ENCODE assay signal across 2 fruit fly cellular contexts in the genomic region with DNA sequence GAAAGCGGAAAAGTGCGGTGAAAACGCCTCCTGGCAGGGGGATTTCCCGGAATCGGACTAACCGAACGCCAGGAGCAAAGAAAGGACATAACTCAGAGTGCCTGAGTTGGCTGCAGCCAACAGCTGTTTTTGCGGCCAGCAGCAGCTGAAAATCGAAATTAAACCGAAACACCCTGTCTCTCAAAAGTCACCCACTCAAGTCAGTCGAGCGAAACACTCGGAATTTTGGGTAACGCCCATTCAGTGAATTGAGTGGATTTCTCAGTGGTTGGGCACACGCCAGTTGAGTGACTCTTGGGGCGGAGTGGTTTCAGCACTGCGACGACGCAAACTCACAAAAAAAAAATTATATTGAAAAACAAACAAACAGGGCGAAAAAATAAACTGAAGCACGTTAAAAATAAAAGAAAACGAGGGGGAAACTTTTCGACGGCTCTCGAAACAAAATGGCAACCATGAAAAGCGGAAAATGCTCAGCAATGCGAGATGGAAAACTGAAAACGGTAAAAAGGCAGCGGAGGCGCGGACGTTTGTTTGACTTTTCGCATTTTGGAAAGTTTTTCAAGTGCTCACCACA.
TF ChIP-seq lines count a peak whose summit lies in the region.

No protein-coding gene starts in this region.

TF ChIP-seq in whole organism, embryonic, 481 proteins besides CTCF, POLR2A, EP300 and RAD21 (continued from another document and continues in another):
- TF ChIP-seq D19B (GFP tag; optimal IDR thresholded peaks at IDR 0.05; lab: Kevin White, UChicago): no peak
- peak; percentile 56; the same call in 1 of the 3 replicates for TF ChIP-seq CG6791 (GFP tag; IDR thresholded peaks at IDR 0.05; lab: Robert Waterston, UW; ENCODE audit: partially characterized antibody)
- TF ChIP-seq sens-2 (GFP tag; IDR thresholded peaks at IDR 0.05; lab: Robert Waterston, UW): no peak
- TF ChIP-seq CG3995 (GFP tag; optimal IDR thresholded peaks at IDR 0.05; lab: Kevin White, UChicago): no peak
- TF ChIP-seq TFAM (GFP tag; optimal IDR thresholded peaks at IDR 0.05; lab: Kevin White, UChicago): no peak
- TF ChIP-seq inv (GFP tag; IDR thresholded peaks at IDR 0.05; lab: Robert Waterston, UW; ENCODE audit: partially characterized antibody): no peak
- TF ChIP-seq CG12744 (GFP tag; optimal IDR thresholded peaks at IDR 0.05; lab: Kevin White, UChicago): no peak
- no peak for TF ChIP-seq ato (GFP tag; IDR thresholded peaks at IDR 0.05; lab: Robert Waterston, UW; ENCODE audit: partially characterized antibody)
- TF ChIP-seq ac (GFP tag; optimal IDR thresholded peaks at IDR 0.05; lab: Kevin White, UChicago): peak; percentile 94
- TF ChIP-seq br (optimal IDR thresholded peaks at IDR 0.05; lab: Kevin White, UChicago): no peak
- TF ChIP-seq CG17829 (tag; optimal IDR thresholded peaks at IDR 0.05; lab: Kevin White, UChicago): no peak
- peak; percentile 33; the same call in 1 of the 2 replicates for TF ChIP-seq amos (GFP tag; IDR thresholded peaks at IDR 0.05; lab: Robert Waterston, UW; ENCODE audit: partially characterized antibody)
- no peak for TF ChIP-seq CG4360 (GFP tag; IDR thresholded peaks at IDR 0.05; lab: Robert Waterston, UW)
- TF ChIP-seq kni (GFP tag; optimal IDR thresholded peaks at IDR 0.05; lab: Kevin White, UChicago): no peak
- no peak for TF ChIP-seq CG6813 (GFP tag; optimal IDR thresholded peaks at IDR 0.05; lab: Kevin White, UChicago)
- no peak for TF ChIP-seq esg (GFP tag; conservative IDR thresholded peaks at IDR 0.05; lab: Robert Waterston, UW)
- TF ChIP-seq CG34224 (GFP tag; IDR thresholded peaks at IDR 0.05; lab: Robert Waterston, UW; ENCODE audit: partially characterized antibody): peak; percentile 39; the same call in 1 of the 3 replicates
- TF ChIP-seq CG16863 (GFP tag; optimal IDR thresholded peaks at IDR 0.05; lab: Kevin White, UChicago): no peak
- TF ChIP-seq Dbx (GFP tag; IDR thresholded peaks at IDR 0.05; lab: Robert Waterston, UW): no peak
- TF ChIP-seq CG9437 (GFP tag; optimal IDR thresholded peaks at IDR 0.05; lab: Kevin White, UChicago): no peak
- TF ChIP-seq jing (GFP tag; optimal IDR thresholded peaks at IDR 0.05; lab: Kevin White, UChicago): peak; percentile 14
- peak; percentile 89 for TF ChIP-seq Nf-YB (GFP tag; optimal IDR thresholded peaks at IDR 0.05; lab: Kevin White, UChicago)
- no peak for TF ChIP-seq CG32767 (GFP tag; IDR thresholded peaks at IDR 0.05; lab: Robert Waterston, UW)
- no peak for TF ChIP-seq ken (GFP tag; IDR thresholded peaks at IDR 0.05; lab: Robert Waterston, UW)
- TF ChIP-seq ftz-f1 (GFP tag; optimal IDR thresholded peaks at IDR 0.05; lab: Kevin White, UChicago): no peak
- no peak for TF ChIP-seq Hand (GFP tag; optimal IDR thresholded peaks at IDR 0.05; lab: Kevin White, UChicago)
- no peak for TF ChIP-seq Deaf1 (tag; optimal IDR thresholded peaks at IDR 0.05; lab: Kevin White, UChicago)
- no peak for TF ChIP-seq Oaz (GFP tag; IDR thresholded peaks at IDR 0.05; lab: Robert Waterston, UW)
- no peak for TF ChIP-seq Fer1 (GFP tag; optimal IDR thresholded peaks at IDR 0.05; lab: Kevin White, UChicago)
- TF ChIP-seq nom (GFP tag; optimal IDR thresholded peaks at IDR 0.05; lab: Kevin White, UChicago): peak; percentile 95
- no peak for TF ChIP-seq CG17802 (tag; optimal IDR thresholded peaks at IDR 0.05; lab: Kevin White, UChicago)
- TF ChIP-seq Opbp (GFP tag; IDR thresholded peaks at IDR 0.05; lab: Robert Waterston, UW; ENCODE audit: partially characterized antibody): no peak
- TF ChIP-seq jumu (GFP tag; optimal IDR thresholded peaks at IDR 0.05; lab: Kevin White, UChicago): no peak
- no peak for TF ChIP-seq Lhr (GFP tag; optimal IDR thresholded peaks at IDR 0.05; lab: Kevin White, UChicago)
- peak; percentile 27; the same call in 1 of the 3 replicates for TF ChIP-seq zen2 (GFP tag; IDR thresholded peaks at IDR 0.05; lab: Robert Waterston, UW; ENCODE audit: partially characterized antibody)
- no peak for TF ChIP-seq Tbp (GFP tag; optimal IDR thresholded peaks at IDR 0.05; lab: Kevin White, UChicago)
- peak; percentile 21 for TF ChIP-seq CG34376 (GFP tag; optimal IDR thresholded peaks at IDR 0.05; lab: Kevin White, UChicago)
- TF ChIP-seq CG7745 (tag; optimal IDR thresholded peaks at IDR 0.05; lab: Kevin White, UChicago): no peak
- TF ChIP-seq Bdp1 (GFP tag; optimal IDR thresholded peaks at IDR 0.05; lab: Kevin White, UChicago): no peak
- peak; percentile 61 for TF ChIP-seq CG10366 (GFP tag; IDR thresholded peaks at IDR 0.05; lab: Robert Waterston, UW)
- no peak for TF ChIP-seq Neu2 (GFP tag; optimal IDR thresholded peaks at IDR 0.05; lab: Kevin White, UChicago; ENCODE audit: borderline replicate concordance)
- TF ChIP-seq sqz (GFP tag; optimal IDR thresholded peaks at IDR 0.05; lab: Kevin White, UChicago): peak; percentile 66
- TF ChIP-seq Antp (GFP tag; optimal IDR thresholded peaks at IDR 0.05; lab: Kevin White, UChicago): no peak
- TF ChIP-seq CG31365 (tag; optimal IDR thresholded peaks at IDR 0.05; lab: Kevin White, UChicago): no peak
- TF ChIP-seq CG8765 (GFP tag; IDR thresholded peaks at IDR 0.05; lab: Robert Waterston, UW): no peak
- peak; percentile 15 for TF ChIP-seq HLHmδ (GFP tag; optimal IDR thresholded peaks at IDR 0.05; lab: Kevin White, UChicago)
- no peak for TF ChIP-seq fru (optimal IDR thresholded peaks at IDR 0.05; lab: Kevin White, UChicago)
- TF ChIP-seq sob (GFP tag; IDR thresholded peaks at IDR 0.05; lab: Robert Waterston, UW): no peak
- no peak for TF ChIP-seq gce (GFP tag; IDR thresholded peaks at IDR 0.05; lab: Robert Waterston, UW)
- peak; percentile 21 for TF ChIP-seq ewg (GFP tag; optimal IDR thresholded peaks at IDR 0.05; lab: Kevin White, UChicago)
- TF ChIP-seq row (GFP tag; IDR thresholded peaks at IDR 0.05; lab: Robert Waterston, UW): no peak
- TF ChIP-seq CG14050 (GFP tag; IDR thresholded peaks at IDR 0.05; lab: Robert Waterston, UW): no peak
- TF ChIP-seq CG12299 (tag; optimal IDR thresholded peaks at IDR 0.05; lab: Kevin White, UChicago): no peak
- TF ChIP-seq bab2 (GFP tag; optimal IDR thresholded peaks at IDR 0.05; lab: Kevin White, UChicago): no peak
- TF ChIP-seq crp (GFP tag; optimal IDR thresholded peaks at IDR 0.05; lab: Kevin White, UChicago): peak in 1 of 2 experiments; percentile 50
- TF ChIP-seq HLH3B (GFP tag; IDR thresholded peaks at IDR 0.05; lab: Robert Waterston, UW): no peak
- peak; percentile 13 for TF ChIP-seq Scr (GFP tag; IDR thresholded peaks at IDR 0.05; lab: Robert Waterston, UW; ENCODE audit: partially characterized antibody)
- peak; percentile 88 for TF ChIP-seq Drgx (GFP tag; IDR thresholded peaks at IDR 0.05; lab: Robert Waterston, UW)
- TF ChIP-seq schlank (tag; optimal IDR thresholded peaks at IDR 0.05; lab: Kevin White, UChicago): no peak
- no peak for TF ChIP-seq ems (GFP tag; optimal IDR thresholded peaks at IDR 0.05; lab: Kevin White, UChicago)
- TF ChIP-seq Med (GFP tag; lab: Kevin White, UChicago): peak; percentile 27
- no peak for TF ChIP-seq CG17568 (GFP tag; optimal IDR thresholded peaks at IDR 0.05; lab: Kevin White, UChicago)
- no peak for TF ChIP-seq pita (GFP tag; optimal IDR thresholded peaks at IDR 0.05; lab: Kevin White, UChicago)

TF ChIP-seq in whole organism, prepupa, 60 proteins besides CTCF, POLR2A, EP300 and RAD21 (continued from another document):
- peak; percentile 76 for TF ChIP-seq CG6854 (GFP tag; optimal IDR thresholded peaks at IDR 0.05; lab: Kevin White, UChicago)
- TF ChIP-seq Sox15 (GFP tag; optimal IDR thresholded peaks at IDR 0.05; lab: Kevin White, UChicago): no peak
- TF ChIP-seq acj6 (GFP tag; optimal IDR thresholded peaks at IDR 0.05; lab: Kevin White, UChicago): no peak
- peak; percentile 79 for TF ChIP-seq spab (GFP tag; optimal IDR thresholded peaks at IDR 0.05; lab: Kevin White, UChicago)
- no peak for TF ChIP-seq esn (GFP tag; optimal IDR thresholded peaks at IDR 0.05; lab: Kevin White, UChicago)
- TF ChIP-seq svp (GFP tag; lab: Kevin White, UChicago): no peak
- TF ChIP-seq Sox102F (GFP tag; optimal IDR thresholded peaks at IDR 0.05; lab: Kevin White, UChicago): peak; percentile 24
- TF ChIP-seq CG6163 (GFP tag; IDR thresholded peaks at IDR 0.05; lab: Robert Waterston, UW): peak; percentile 96
- TF ChIP-seq fd59A (GFP tag; optimal IDR thresholded peaks at IDR 0.05; lab: Kevin White, UChicago): no peak
- TF ChIP-seq Met (GFP tag; optimal IDR thresholded peaks at IDR 0.05; lab: Kevin White, UChicago): no peak
- TF ChIP-seq net (GFP tag; optimal IDR thresholded peaks at IDR 0.05; lab: Kevin White, UChicago): peak; percentile 81
- TF ChIP-seq CG10669 (GFP tag; optimal IDR thresholded peaks at IDR 0.05; lab: Kevin White, UChicago): peak; percentile 69
- TF ChIP-seq CG6276 (GFP tag; optimal IDR thresholded peaks at IDR 0.05; lab: Kevin White, UChicago): peak; percentile 86
- TF ChIP-seq CG11294 (GFP tag; IDR thresholded peaks at IDR 0.05; lab: Robert Waterston, UW): peak; percentile 21; the same call in 1 of the 2 replicates
- TF ChIP-seq CG1621 (tag; optimal IDR thresholded peaks at IDR 0.05; lab: Kevin White, UChicago): peak; percentile 73
- peak; percentile 27 for TF ChIP-seq fd85E (GFP tag; optimal IDR thresholded peaks at IDR 0.05; lab: Kevin White, UChicago)
- TF ChIP-seq CG3919 (GFP tag; optimal IDR thresholded peaks at IDR 0.05; lab: Kevin White, UChicago): peak; percentile 70
- TF ChIP-seq CG15336 (GFP tag; IDR thresholded peaks at IDR 0.05; lab: Robert Waterston, UW): peak; percentile 83
- no peak for TF ChIP-seq Blimp-1 (GFP tag; optimal IDR thresholded peaks at IDR 0.05; lab: Kevin White, UChicago)
- TF ChIP-seq topi (GFP tag; optimal IDR thresholded peaks at IDR 0.05; lab: Kevin White, UChicago): peak; percentile 14
- TF ChIP-seq Sox14 (GFP tag; optimal IDR thresholded peaks at IDR 0.05; lab: Kevin White, UChicago): no peak
- peak; percentile 23 for TF ChIP-seq CG32006 (GFP tag; optimal IDR thresholded peaks at IDR 0.05; lab: Kevin White, UChicago)
- TF ChIP-seq vri (GFP tag; optimal IDR thresholded peaks at IDR 0.05; lab: Kevin White, UChicago): peak; percentile 35
- peak; percentile 28 for TF ChIP-seq dac (GFP tag; optimal IDR thresholded peaks at IDR 0.05; lab: Kevin White, UChicago)
- peak; percentile 82 for TF ChIP-seq CG16779 (tag; optimal IDR thresholded peaks at IDR 0.05; lab: Kevin White, UChicago)
- TF ChIP-seq pdm3 (GFP tag; optimal IDR thresholded peaks at IDR 0.05; lab: Kevin White, UChicago): peak; percentile 37
- peak; percentile 84 to 93 for TF ChIP-seq ss (GFP tag; optimal IDR thresholded peaks at IDR 0.05; lab: Kevin White, UChicago)
- peak; percentile 66 for TF ChIP-seq Eip75B (GFP tag; optimal IDR thresholded peaks at IDR 0.05; lab: Kevin White, UChicago)
- peak; percentile 84 for TF ChIP-seq CG6808 (GFP tag; optimal IDR thresholded peaks at IDR 0.05; lab: Kevin White, UChicago)
- no peak for TF ChIP-seq cyc (GFP tag; optimal IDR thresholded peaks at IDR 0.05; lab: Kevin White, UChicago)
- peak; percentile 15 for TF ChIP-seq OdsH (GFP tag; optimal IDR thresholded peaks at IDR 0.05; lab: Kevin White, UChicago)
- no peak for TF ChIP-seq CG8319 (GFP tag; optimal IDR thresholded peaks at IDR 0.05; lab: Kevin White, UChicago)
- TF ChIP-seq achi (GFP tag; optimal IDR thresholded peaks at IDR 0.05; lab: Kevin White, UChicago): peak; percentile 51
- no peak for TF ChIP-seq Eip93F (GFP tag; optimal IDR thresholded peaks at IDR 0.05; lab: Kevin White, UChicago)
- peak; percentile 14 to 42 for TF ChIP-seq salr (GFP tag; optimal IDR thresholded peaks at IDR 0.05; lab: Kevin White, UChicago)
- peak; percentile 74 for TF ChIP-seq Eip78C (GFP tag; lab: Kevin White, UChicago)
- no peak for TF ChIP-seq CG6792 (GFP tag; optimal IDR thresholded peaks at IDR 0.05; lab: Kevin White, UChicago)
- TF ChIP-seq CG7368 (GFP tag; optimal IDR thresholded peaks at IDR 0.05; lab: Kevin White, UChicago): peak; percentile 77
